Worm (Caenorhabditis elegans): Measurements from ENCODE around the gene lgc-29.

lgc-29 gene

DNA sequence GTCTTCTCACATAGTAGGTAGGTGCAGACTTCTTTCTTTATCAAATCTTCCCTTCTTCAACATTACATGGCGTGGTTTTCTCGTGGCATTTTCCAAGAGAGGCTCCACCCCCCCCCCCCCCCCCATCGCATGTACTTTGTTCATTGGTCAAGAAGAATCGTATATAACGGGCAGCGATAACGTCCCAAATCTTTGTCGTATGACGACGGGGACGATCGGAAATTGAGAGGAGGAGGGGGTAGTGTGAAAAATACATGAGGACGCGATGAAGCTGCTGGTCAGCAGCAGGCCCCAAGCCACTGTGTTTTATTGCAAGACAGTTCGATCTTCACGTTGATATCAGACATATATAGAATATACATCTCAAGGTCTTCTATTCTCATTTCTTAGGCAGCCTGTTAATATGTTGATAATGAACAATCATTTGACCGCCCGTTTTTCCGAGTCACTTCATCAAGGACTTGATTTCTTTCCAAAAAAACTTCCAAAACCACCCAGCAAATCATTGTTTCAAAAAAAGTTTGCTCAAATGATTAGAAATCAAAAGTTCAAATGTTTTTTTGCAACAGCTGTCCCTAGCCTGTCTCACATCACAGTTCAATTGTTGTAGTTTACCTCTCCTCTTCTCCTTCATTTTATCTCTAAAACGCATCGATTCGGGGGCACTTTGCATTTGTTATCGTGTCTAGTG is 47.8 kb downstream of the lgc-29 start:
- TF ChIP-seq elt-3 (tag; optimal IDR thresholded peaks at IDR 0.05) (no peak), eor-1 (tag; optimal IDR thresholded peaks at IDR 0.05) (no peak), unc-39 (tag; optimal IDR thresholded peaks at IDR 0.05) (no peak), skn-1 (tag; optimal IDR thresholded peaks at IDR 0.05) (no peak), nhr-25 (tag; optimal IDR thresholded peaks at IDR 0.05) (peak; percentile 7), zag-1 (tag; optimal IDR thresholded peaks at IDR 0.05) (no peak), nhr-12 (tag; optimal IDR thresholded peaks at IDR 0.05) (no peak), fos-1 (tag; optimal IDR thresholded peaks at IDR 0.05) (no peak), ceh-16 (tag; optimal IDR thresholded peaks at IDR 0.05) (no peak), fkh-10 (GFP tag; optimal IDR thresholded peaks at IDR 0.05) (no peak), nfya-1 (tag; optimal IDR thresholded peaks at IDR 0.05; ENCODE audit: insufficient read depth) (peak; percentile 55), ztf-4 (tag; optimal IDR thresholded peaks at IDR 0.05) (no peak), unc-62 (GFP tag; optimal IDR thresholded peaks at IDR 0.05) (no peak), ZK546.5 (tag; optimal IDR thresholded peaks at IDR 0.05) (no peak), hmg-11 (tag; optimal IDR thresholded peaks at IDR 0.05) (no peak), ceh-82 (tag; optimal IDR thresholded peaks at IDR 0.05) (no peak), nhr-11 (tag; optimal IDR thresholded peaks at IDR 0.05) (no peak), ama-1 (optimal IDR thresholded peaks at IDR 0.05) (peak; percentile 40), ceh-28 (tag; optimal IDR thresholded peaks at IDR 0.05) (no peak), nhr-67 (tag; optimal IDR thresholded peaks at IDR 0.05) (no peak), lin-39 (tag; optimal IDR thresholded peaks at IDR 0.05) (no peak), fkh-2 (tag; optimal IDR thresholded peaks at IDR 0.05) (no peak), elt-2 (tag; optimal IDR thresholded peaks at IDR 0.05) (peak; percentile 50), nhr-43 (tag; optimal IDR thresholded peaks at IDR 0.05; ENCODE audit: poor library complexity, severe bottlenecking) (peak; percentile 56), nhr-76 (tag; optimal IDR thresholded peaks at IDR 0.05) (no peak)

- TF ChIP-seq nhr-76 (tag; optimal IDR thresholded peaks at IDR 0.05) (no peak), elt-2 (tag; optimal IDR thresholded peaks at IDR 0.05) (peak; percentile 45)
These were observed 48.3 kb downstream of the lgc-29 start, which contains the start of gene nhr-114 for ce11 chrV:4187144-4187485. nhr-114 (plus strand) TSS chrV:4187202.

ce11 chrV:4189618-4190017 is 50.8 kb downstream of the lgc-29 start:
- no peak for TF ChIP-seq nhr-67 (tag; optimal IDR thresholded peaks at IDR 0.05)
- TF ChIP-seq hmg-11 (tag; optimal IDR thresholded peaks at IDR 0.05), result no peak
- no peak for TF ChIP-seq nhr-28 (tag; optimal IDR thresholded peaks at IDR 0.05)
- TF ChIP-seq skn-1 (tag; optimal IDR thresholded peaks at IDR 0.05), result no peak
- TF ChIP-seq daf-12 (tag; optimal IDR thresholded peaks at IDR 0.05), result no peak
- no peak for TF ChIP-seq ztf-11 (tag; optimal IDR thresholded peaks at IDR 0.05)
- no peak for TF ChIP-seq fkh-10 (GFP tag; optimal IDR thresholded peaks at IDR 0.05)
- TF ChIP-seq ceh-16 (tag; optimal IDR thresholded peaks at IDR 0.05), result no peak
- no peak for TF ChIP-seq fkh-2 (tag; optimal IDR thresholded peaks at IDR 0.05)
- no peak for TF ChIP-seq aly-2 (tag; optimal IDR thresholded peaks at IDR 0.05)
- TF ChIP-seq nhr-25 (tag; optimal IDR thresholded peaks at IDR 0.05), result no peak
- no peak for TF ChIP-seq mml-1 (tag; optimal IDR thresholded peaks at IDR 0.05)
- no peak for TF ChIP-seq ZK546.5 (tag; optimal IDR thresholded peaks at IDR 0.05)
- TF ChIP-seq unc-62 (GFP tag; optimal IDR thresholded peaks at IDR 0.05), result no peak
- TF ChIP-seq pqm-1 (tag; optimal IDR thresholded peaks at IDR 0.05), result no peak

DNA sequence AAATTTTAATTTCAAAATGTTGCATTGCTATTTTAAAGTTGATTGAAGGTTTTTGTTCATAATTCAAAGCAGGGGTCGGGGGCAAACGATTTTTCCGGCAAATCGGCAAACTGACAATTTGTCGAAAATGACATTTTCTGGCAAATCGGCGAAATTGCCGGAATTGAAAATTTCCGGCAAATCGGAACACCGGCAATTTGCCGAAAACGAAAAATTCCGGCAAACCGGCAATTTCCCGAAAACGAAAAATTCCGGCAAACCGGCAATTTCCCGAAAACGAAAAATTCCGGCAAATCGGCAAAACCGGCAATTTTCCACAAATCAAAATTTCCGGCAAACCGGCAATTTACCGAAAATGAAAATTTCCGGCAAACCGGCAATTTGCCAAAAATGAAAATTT is 51.4 kb downstream of the lgc-29 start:
- TF ChIP-seq ztf-4 (tag; optimal IDR thresholded peaks at IDR 0.05) (no peak), nhr-12 (tag; optimal IDR thresholded peaks at IDR 0.05) (no peak), skn-1 (tag; optimal IDR thresholded peaks at IDR 0.05) (no peak), R02D3.7 (tag; optimal IDR thresholded peaks at IDR 0.05) (no peak), elt-2 (tag; optimal IDR thresholded peaks at IDR 0.05) (no peak), nhr-28 (tag; optimal IDR thresholded peaks at IDR 0.05) (no peak), ztf-11 (tag; optimal IDR thresholded peaks at IDR 0.05) (no peak), nhr-25 (tag; optimal IDR thresholded peaks at IDR 0.05) (no peak), elt-3 (tag; optimal IDR thresholded peaks at IDR 0.05) (no peak), egl-27 (tag; optimal IDR thresholded peaks at IDR 0.05) (no peak), fkh-10 (GFP tag; optimal IDR thresholded peaks at IDR 0.05) (no peak), zag-1 (tag; optimal IDR thresholded peaks at IDR 0.05) (no peak), nfya-1 (tag; optimal IDR thresholded peaks at IDR 0.05; ENCODE audit: insufficient read depth) (no peak), fos-1 (tag; optimal IDR thresholded peaks at IDR 0.05) (no peak), mml-1 (tag; optimal IDR thresholded peaks at IDR 0.05) (no peak), lin-15B (tag; optimal IDR thresholded peaks at IDR 0.05) (no peak)
